Fruit fly (Drosophila melanogaster) whole organism, pupa: ENCODE results near the gene CtBP.
A peak's percentile ranks its signal among the peaks of the same experiment; 100 is the strongest.

Experiments
- CG10348 ChIP-seq: fragments of 200-800 bp; sonication (Bioruptor generic); IDR thresholded peaks from 2 replicates; pipeline ENCODE4 v1.3.6; 2022; ENCODE audit warnings: missing biosample characterization, missing genetic modification characterization
- CG14655 ChIP-seq: fragments of 200-800 bp; sonication (Bioruptor generic); optimal IDR thresholded peaks from 3 replicates; lab custom pipeline; 2017; ENCODE audit warnings: mild to moderate bottlenecking, missing biosample characterization, missing genetic modification reagents, missing genetic modification characterization
- CG15710 ChIP-seq: fragments of 200-800 bp; sonication (Bioruptor generic); optimal IDR thresholded peaks from 2 replicates; lab custom pipeline; 2018; ENCODE audit warnings: missing biosample characterization, mild to moderate bottlenecking, missing genetic modification characterization, moderate library complexity
- CG32121 ChIP-seq: fragments of 200-800 bp; sonication (Bioruptor generic); IDR thresholded peaks from 2 replicates; pipeline ENCODE4 v1.3.6; 2022; ENCODE audit warnings: missing biosample characterization, missing genetic modification characterization
- EcR ChIP-seq: fragments of 200-800 bp; sonication (Bioruptor generic); optimal IDR thresholded peaks from 3 replicates; lab custom pipeline; 2019; ENCODE audit warnings: missing biosample characterization, missing genetic modification characterization, mild to moderate bottlenecking, moderate library complexity, missing genetic modification reagents
- Ets98B ChIP-seq: fragments of 200-800 bp; sonication (Bioruptor generic); IDR thresholded peaks from 2 replicates; pipeline ENCODE4 v1.3.6; 2022; ENCODE audit warnings: missing biosample characterization, missing genetic modification characterization
- Snoo ChIP-seq: fragments of 200-800 bp; sonication (Bioruptor generic); optimal IDR thresholded peaks from 3 replicates; lab custom pipeline; 2017; ENCODE audit warnings: missing biosample characterization, mild to moderate bottlenecking, missing genetic modification characterization, inconsistent platforms

DNA sequence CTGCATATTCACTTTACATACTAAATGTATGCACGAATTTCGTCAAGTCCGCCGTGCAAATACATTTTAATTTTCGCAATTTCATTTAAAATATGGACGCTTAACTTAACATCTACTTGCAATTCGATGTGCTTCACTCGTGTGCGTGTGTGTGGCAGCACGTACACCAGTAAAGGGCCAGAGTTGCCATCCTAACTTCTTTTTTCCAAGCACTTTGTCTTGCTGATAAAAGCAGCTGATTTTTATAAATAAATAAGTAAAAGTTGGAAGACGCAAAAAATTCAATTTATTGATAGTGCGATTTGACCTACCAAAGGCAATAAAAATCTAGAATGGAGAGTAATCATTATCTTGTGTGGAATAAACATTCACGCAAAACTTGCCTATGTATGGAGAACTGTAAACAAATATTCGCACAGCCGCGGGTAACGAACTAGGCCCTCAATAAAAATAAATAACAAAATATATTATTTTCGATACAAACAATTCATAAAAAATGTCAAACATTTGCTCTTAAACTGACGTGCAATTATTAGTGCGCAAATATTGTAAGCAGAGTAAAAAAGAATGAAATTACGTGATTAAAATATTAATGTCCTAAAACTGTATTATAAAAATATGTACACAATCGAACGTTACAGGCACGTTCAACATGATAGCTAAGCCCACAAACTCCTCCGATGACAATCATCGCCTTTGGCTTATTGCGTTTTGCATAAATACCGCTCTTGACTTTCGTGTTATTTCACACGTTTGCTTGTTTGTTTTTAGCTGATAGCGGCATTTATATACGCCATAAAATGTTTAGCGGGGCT is 29.1 kb upstream of the CtBP start:
- TF ChIP-seq CG14655, result no peak
- peak; percentile 74 for TF ChIP-seq CG32121
- peak; percentile 75 for TF ChIP-seq Ets98B (GFP tag; lab: Robert Waterston, UW)
- TF ChIP-seq CG15710 (tag; lab: Kevin White, UChicago), result peak; percentile 67
- TF ChIP-seq CG10348, result peak; percentile 13; the same call in 1 of the 2 replicates
- peak; percentile 51 for TF ChIP-seq Snoo (tag; lab: Kevin White, UChicago)
- peak; percentile 84 for TF ChIP-seq EcR
